Fruit fly (Drosophila melanogaster) whole organism, embryonic: ENCODE measurements around the gene drpr.

Source experiments
- ATbp ChIP-seq: fragments of 200-800 bp; sonication (Bioruptor generic); optimal IDR thresholded peaks from 2 replicates; lab custom pipeline; 2017; ENCODE audit warnings: missing biosample characterization, mild to moderate bottlenecking, missing genetic modification characterization, missing genetic modification reagents
- Ada2b ChIP-seq: fragments of 200-800 bp; sonication (Bioruptor generic); IDR thresholded peaks from 2 replicates; pipeline ENCODE4 v1.3.6; 2022; ENCODE audit warnings: missing biosample characterization, missing genetic modification characterization
- CG10267 ChIP-seq: fragments of 200-800 bp; sonication (Bioruptor generic); optimal IDR thresholded peaks from 2 replicates; lab custom pipeline; 2018; ENCODE audit warnings: missing biosample characterization, mild to moderate bottlenecking, missing genetic modification characterization, moderate library complexity
- CG13296 ChIP-seq: fragments of 200-800 bp; sonication (Bioruptor generic); optimal IDR thresholded peaks from 3 replicates; lab custom pipeline; 2018; ENCODE audit warnings: missing biosample characterization, mild to moderate bottlenecking, missing genetic modification characterization
- CG1602 ChIP-seq: fragments of 200-800 bp; sonication (Bioruptor generic); optimal IDR thresholded peaks from 3 replicates; lab custom pipeline; 2016; ENCODE audit warnings: missing biosample characterization, missing genetic modification characterization
- CG17361 ChIP-seq: fragments of 200-800 bp; sonication (Bioruptor generic); IDR thresholded peaks from 3 replicates; pipeline ENCODE4 v1.3.6; 2022; ENCODE audit warnings: missing biosample characterization, missing genetic modification characterization
- CG17568 ChIP-seq: fragments of 200-800 bp; sonication (Bioruptor generic); optimal IDR thresholded peaks from 2 replicates; lab custom pipeline; 2018; ENCODE audit warnings: missing biosample characterization, mild to moderate bottlenecking, missing genetic modification characterization, moderate library complexity
- CG30403 ChIP-seq: fragments of 200-800 bp; sonication (Bioruptor generic); optimal IDR thresholded peaks from 3 replicates; lab custom pipeline; 2016; ENCODE audit warnings: missing biosample characterization, missing genetic modification characterization
- CG31224 ChIP-seq: fragments of 200-800 bp; sonication (Bioruptor generic); IDR thresholded peaks from 2 replicates; pipeline ENCODE4 v1.3.6; 2022; ENCODE audit warnings: missing biosample characterization, missing genetic modification characterization
- CG32767 ChIP-seq: fragments of 200-800 bp; sonication (Bioruptor generic); IDR thresholded peaks from 2 replicates; pipeline ENCODE4 v1.3.6; 2022; ENCODE audit warnings: missing biosample characterization, missing genetic modification characterization
- CG43689 ChIP-seq: fragments of 200-800 bp; sonication (Bioruptor generic); IDR thresholded peaks from 2 replicates; pipeline ENCODE4 v1.3.6; 2022; ENCODE audit warnings: missing biosample characterization, missing genetic modification characterization
- CG7839 ChIP-seq: fragments of 200-800 bp; sonication (Bioruptor generic); optimal IDR thresholded peaks from 3 replicates; lab custom pipeline; 2018; ENCODE audit warnings: missing biosample characterization, mild to moderate bottlenecking, missing genetic modification characterization, moderate library complexity
- CG8281 ChIP-seq: fragments of 200-800 bp; sonication (Bioruptor generic); optimal IDR thresholded peaks from 2 replicates; lab custom pipeline; 2018; ENCODE audit warnings: missing biosample characterization, mild to moderate bottlenecking, missing genetic modification characterization, moderate library complexity
- CG9817 ChIP-seq: fragments of 200-800 bp; sonication (Bioruptor generic); optimal IDR thresholded peaks from 2 replicates; lab custom pipeline; 2018; ENCODE audit warnings: missing biosample characterization, mild to moderate bottlenecking, missing genetic modification characterization, moderate library complexity
- Hand ChIP-seq: fragments of 200-800 bp; sonication (Bioruptor generic); optimal IDR thresholded peaks from 2 replicates; lab custom pipeline; 2017; ENCODE audit warnings: mild to moderate bottlenecking, missing biosample characterization, missing genetic modification reagents, missing genetic modification characterization
- Hr51 ChIP-seq, 2 experiments: fragments of 200-800 bp; sonication (Bioruptor generic); optimal IDR thresholded peaks; 2 replicates in 1 of 2; 3 replicates in 1 of 2; lab custom pipeline; 2016 to 2018; ENCODE audit warnings: missing biosample characterization in 2 of 2, missing genetic modification characterization in 2 of 2, mild to moderate bottlenecking in 1 of 2, moderate library complexity in 1 of 2
- Lhr ChIP-seq: fragments of 200-800 bp; sonication (Bioruptor generic); optimal IDR thresholded peaks from 3 replicates; lab custom pipeline; 2017; ENCODE audit warnings: mild to moderate bottlenecking, missing biosample characterization, missing genetic modification reagents, missing genetic modification characterization
- MTF-1 ChIP-seq: fragments of 200-800 bp; sonication (Bioruptor generic); optimal IDR thresholded peaks from 2 replicates; lab custom pipeline; 2018; ENCODE audit warnings: missing biosample characterization, mild to moderate bottlenecking, missing genetic modification characterization, borderline replicate concordance
- Rfx ChIP-seq: fragments of 200-800 bp; sonication (Bioruptor generic); IDR thresholded peaks from 2 replicates; pipeline ENCODE4 v1.3.6; 2022; ENCODE audit warnings: missing biosample characterization, missing genetic modification characterization
- Sox102F ChIP-seq: fragments of 200-800 bp; sonication (Bioruptor generic); optimal IDR thresholded peaks from 2 replicates; lab custom pipeline; 2018; ENCODE audit warnings: missing biosample characterization, mild to moderate bottlenecking, missing genetic modification characterization, moderate library complexity
- Ssrp ChIP-seq: fragments of 200-800 bp; sonication (Bioruptor generic); optimal IDR thresholded peaks from 2 replicates; lab custom pipeline; 2018; ENCODE audit warnings: missing biosample characterization, mild to moderate bottlenecking, missing genetic modification characterization, moderate library complexity
- Taf1 ChIP-seq: fragments of 200-800 bp; sonication (Bioruptor generic); IDR thresholded peaks from 2 replicates; pipeline ENCODE4 v1.3.6; 2022; ENCODE audit warnings: missing biosample characterization, missing genetic modification characterization
- ac ChIP-seq: fragments of 200-800 bp; sonication (Bioruptor generic); optimal IDR thresholded peaks from 3 replicates; lab custom pipeline; 2017; ENCODE audit warnings: missing biosample characterization, mild to moderate bottlenecking, missing genetic modification characterization
- al ChIP-seq: fragments of 200-800 bp; sonication (Bioruptor generic); IDR thresholded peaks from 2 replicates; pipeline ENCODE4 v1.3.6; 2022; ENCODE audit warnings: missing biosample characterization, missing genetic modification characterization
- ase ChIP-seq: fragments of 200-800 bp; sonication (Bioruptor generic); IDR thresholded peaks from 3 replicates; pipeline ENCODE4 v1.3.6; 2022; ENCODE audit warnings: missing biosample characterization, missing genetic modification characterization
- ato ChIP-seq: fragments of 200-800 bp; sonication (Bioruptor generic); IDR thresholded peaks from 2 replicates; pipeline ENCODE4 v1.3.6; 2022; ENCODE audit warnings: missing biosample characterization, missing genetic modification characterization; ENCODE audit not compliant: partially characterized antibody
- bigmax ChIP-seq: fragments of 200-800 bp; sonication (Bioruptor generic); optimal IDR thresholded peaks from 2 replicates; lab custom pipeline; 2018; ENCODE audit warnings: missing biosample characterization, mild to moderate bottlenecking, missing genetic modification characterization
- cg ChIP-seq: fragments of 200-800 bp; sonication (Bioruptor generic); optimal IDR thresholded peaks from 3 replicates; lab custom pipeline; 2019; ENCODE audit warnings: missing biosample characterization, mild to moderate bottlenecking, missing genetic modification characterization, moderate library complexity
- croc ChIP-seq: fragments of 200-800 bp; sonication (Bioruptor generic); conservative IDR thresholded peaks from 3 replicates; pipeline ENCODE4 v1.3.6; 2022; ENCODE audit warnings: missing biosample characterization, missing genetic modification characterization
- fd102C ChIP-seq: fragments of 200-800 bp; sonication (Bioruptor generic); optimal IDR thresholded peaks from 2 replicates; lab custom pipeline; 2018; ENCODE audit warnings: missing biosample characterization, mild to moderate bottlenecking, missing genetic modification characterization, moderate library complexity
- fd3F ChIP-seq: fragments of 200-800 bp; sonication (Bioruptor generic); optimal IDR thresholded peaks from 2 replicates; lab custom pipeline; 2018; ENCODE audit warnings: missing biosample characterization, mild to moderate bottlenecking, missing genetic modification characterization, moderate library complexity
- gem ChIP-seq: fragments of 200-800 bp; sonication (Bioruptor generic); optimal IDR thresholded peaks from 2 replicates; lab custom pipeline; 2019; ENCODE audit warnings: missing biosample characterization, mild to moderate bottlenecking, missing genetic modification characterization, moderate library complexity
- grau ChIP-seq: fragments of 200-800 bp; optimal IDR thresholded peaks from 3 replicates; lab custom pipeline; 2019; ENCODE audit warnings: missing biosample characterization, mild to moderate bottlenecking, missing genetic modification characterization, moderate library complexity
- ham ChIP-seq: fragments of 200-800 bp; sonication (Bioruptor generic); IDR thresholded peaks from 2 replicates; pipeline ENCODE4 v1.3.6; 2022; ENCODE audit warnings: missing biosample characterization, missing genetic modification characterization
- ind ChIP-seq: fragments of 200-800 bp; sonication (Bioruptor generic); optimal IDR thresholded peaks from 3 replicates; lab custom pipeline; 2016; ENCODE audit warnings: missing biosample characterization, missing genetic modification characterization
- ken ChIP-seq: fragments of 200-800 bp; sonication (Bioruptor generic); IDR thresholded peaks from 3 replicates; pipeline ENCODE4 v1.3.6; 2022; ENCODE audit warnings: missing biosample characterization, missing genetic modification characterization
- lmd ChIP-seq: fragments of 200-800 bp; sonication (Bioruptor generic); IDR thresholded peaks from 2 replicates; pipeline ENCODE4 v1.3.6; 2022; ENCODE audit warnings: missing biosample characterization, missing genetic modification characterization
- lov ChIP-seq, 2 experiments: fragments of 200-800 bp in 1 of 2; fragments of >200 bp in 1 of 2; sonication (Bioruptor generic) in 1 of 2; IDR thresholded peaks in 1 of 2; optimal IDR thresholded peaks in 1 of 2; 2 replicates in 1 of 2; 3 replicates in 1 of 2; pipeline versions ENCODE4 v1.3.6 to Lab custom; 2017 to 2022; ENCODE audit warnings: missing biosample characterization in 1 of 2, missing genetic modification characterization in 1 of 2
- mam ChIP-seq: fragments of 200-800 bp; sonication (Bioruptor generic); optimal IDR thresholded peaks from 3 replicates; lab custom pipeline; 2016; ENCODE audit warnings: missing biosample characterization, missing genetic modification characterization
- nmo ChIP-seq: fragments of 200-800 bp; sonication (Bioruptor generic); optimal IDR thresholded peaks from 2 replicates; lab custom pipeline; 2018; ENCODE audit warnings: missing biosample characterization, mild to moderate bottlenecking, missing genetic modification characterization, moderate library complexity
- odd ChIP-seq: fragments of 200-800 bp; sonication (Bioruptor generic); optimal IDR thresholded peaks from 2 replicates; lab custom pipeline; 2017; ENCODE audit warnings: missing biosample characterization, mild to moderate bottlenecking, missing genetic modification characterization
- pan ChIP-seq, 4 experiments: fragments of >200 bp in 3 of 4; fragments of 200-800 bp in 1 of 4; sonication (Bioruptor generic) in 1 of 4; optimal IDR thresholded peaks in 3 of 4; IDR thresholded peaks in 1 of 4; 2 replicates each; pipeline versions ENCODE4 v1.3.6 to Lab custom; 2017 to 2022; ENCODE audit warnings: missing biosample characterization in 2 of 4, missing genetic modification characterization in 2 of 4, mixed read lengths in 1 of 4
- phol ChIP-seq: fragments of 200-800 bp; sonication (Bioruptor generic); optimal IDR thresholded peaks from 3 replicates; lab custom pipeline; 2018; ENCODE audit warnings: missing biosample characterization, mild to moderate bottlenecking, missing genetic modification characterization, moderate library complexity
- sim ChIP-seq: fragments of 200-800 bp; sonication (Bioruptor generic); IDR thresholded peaks from 2 replicates; pipeline ENCODE4 v1.3.6; 2022; ENCODE audit warnings: missing biosample characterization, missing genetic modification characterization
- sisA ChIP-seq: fragments of 200-800 bp; sonication (Bioruptor generic); IDR thresholded peaks from 2 replicates; pipeline ENCODE4 v1.3.6; 2022; ENCODE audit warnings: missing biosample characterization, missing genetic modification characterization
- sna ChIP-seq: fragments of 200-800 bp; sonication (Bioruptor generic); IDR thresholded peaks from 2 replicates; pipeline ENCODE4 v1.3.6; 2022; ENCODE audit warnings: missing biosample characterization, missing genetic modification characterization; ENCODE audit not compliant: partially characterized antibody
- vvl ChIP-seq: fragments of 200-800 bp; sonication (Bioruptor generic); IDR thresholded peaks from 2 replicates; pipeline ENCODE4 v1.3.6; 2022; ENCODE audit warnings: missing biosample characterization, missing genetic modification characterization

The drpr gene

DNA sequence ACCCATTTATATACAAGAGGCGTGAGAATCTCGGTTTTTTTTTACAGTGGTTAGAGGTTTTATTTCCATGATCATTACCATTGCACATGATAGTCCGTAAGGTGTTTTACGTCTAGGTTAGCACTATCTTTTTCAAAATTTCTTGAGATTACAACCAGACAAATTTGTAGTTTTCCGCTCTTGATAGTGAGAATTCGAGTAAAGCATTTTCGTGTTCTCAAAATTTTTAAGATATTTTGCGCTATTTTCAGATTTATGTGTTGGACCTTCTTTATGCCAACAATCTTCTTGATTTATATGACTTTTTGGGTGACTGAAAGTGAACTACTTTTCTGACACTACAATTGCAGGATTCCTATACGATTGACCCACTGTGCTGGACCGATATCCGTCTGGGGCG, 10.2 kb upstream of the drpr start (continued):
- TF ChIP-seq fd102C (GFP tag; lab: Kevin White, UChicago) (no peak), Ssrp (tag; lab: Kevin White, UChicago) (peak; percentile 7), pan (optimal IDR thresholded peaks at IDR 0.05; lab: Kevin White, UChicago) (no peak), pan (GFP tag; optimal IDR thresholded peaks at IDR 0.05 in 1 of 2, IDR thresholded peaks at IDR 0.05 in 1 of 2) (peak in 1 of 2 experiments; percentile 45), grau (tag; lab: Kevin White, UChicago) (peak; percentile 9), CG32767 (GFP tag; lab: Robert Waterston, UW) (no peak), Rfx (GFP tag; lab: Robert Waterston, UW) (0 out of 2 replicates have a peak, but pooled peaks have one; percentile 14), vvl (GFP tag; lab: Robert Waterston, UW) (no peak), sim (GFP tag; lab: Robert Waterston, UW) (no peak), ken (no peak), CG7839 (peak; percentile 13), ATbp (GFP tag; lab: Kevin White, UChicago) (no peak), CG1602 (GFP tag; lab: Kevin White, UChicago) (peak; percentile 7), odd (no peak), CG17361 (GFP tag; lab: Robert Waterston, UW) (peak; percentile 33; the same call in 1 of the 3 replicates), sisA (0 out of 2 replicates have a peak, but pooled peaks have one; percentile 15), lmd (GFP tag; lab: Robert Waterston, UW) (peak; percentile 18; the same call in 1 of the 2 replicates), croc (GFP tag; lab: Robert Waterston, UW) (no peak), CG10267 (tag; lab: Kevin White, UChicago) (no peak), ind (peak; percentile 23), ham (GFP tag; lab: Robert Waterston, UW) (no peak), Ada2b (GFP tag; lab: Robert Waterston, UW) (0 out of 2 replicates have a peak, but pooled peaks have one; percentile 6), Sox102F (GFP tag; lab: Kevin White, UChicago) (peak; percentile 36), gem (tag; lab: Kevin White, UChicago) (peak; percentile 47), ase (GFP tag; lab: Robert Waterston, UW) (0 out of 3 replicates have a peak, but pooled peaks have one; percentile 30), Hr51 (GFP tag; optimal IDR thresholded peaks at IDR 0.05; lab: Kevin White, UChicago) (peak in 1 of 2 experiments; percentile 64), lov (optimal IDR thresholded peaks at IDR 0.05; lab: Kevin White, UChicago) (no peak), lov (GFP tag; IDR thresholded peaks at IDR 0.05; lab: Robert Waterston, UW) (no peak), phol (peak; percentile 24), al (GFP tag; lab: Robert Waterston, UW) (no peak), fd3F (peak; percentile 14), nmo (GFP tag; lab: Kevin White, UChicago) (peak; percentile 18), CG30403 (GFP tag; lab: Kevin White, UChicago) (peak; percentile 45)
- TF ChIP-seq, all 482 proteins: peak for 42

DNA sequence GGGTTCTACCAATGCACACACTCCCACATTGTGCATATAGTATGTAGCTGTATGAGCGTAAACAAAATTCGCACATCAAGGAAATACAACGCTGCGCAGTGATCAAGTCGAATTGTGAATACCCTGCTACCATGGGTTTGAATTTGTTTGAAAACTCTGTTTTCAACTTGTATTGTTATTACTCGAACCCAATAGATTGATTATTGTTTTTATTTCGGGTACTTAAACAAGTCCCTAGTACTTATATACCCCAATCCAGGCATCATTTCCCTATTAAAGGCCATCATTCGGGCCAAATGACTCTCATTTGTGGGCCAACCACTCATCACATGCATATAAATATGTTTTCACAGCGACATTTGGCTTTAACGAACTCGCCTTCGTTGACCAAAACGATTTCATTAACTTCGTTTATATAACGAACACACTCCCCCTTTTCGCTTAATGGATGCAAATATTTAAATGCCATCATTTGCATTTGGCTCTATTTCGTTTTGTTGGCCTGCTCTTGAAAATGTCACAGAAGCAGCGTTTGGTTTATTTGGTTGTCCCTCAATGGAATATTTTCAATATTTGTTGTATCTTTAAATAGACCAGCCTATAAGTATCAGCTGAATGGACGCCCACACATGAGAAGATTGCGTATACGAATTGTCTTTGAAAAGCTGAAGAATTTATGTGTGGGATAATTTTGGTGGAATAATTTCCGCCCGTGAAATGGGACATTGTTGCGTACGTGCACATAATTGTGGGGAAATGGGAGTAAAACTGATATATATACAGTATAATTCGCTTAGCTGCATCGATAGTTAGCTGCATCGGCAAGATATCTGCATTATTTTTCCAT, 9.4 kb upstream of the drpr start:
- TF ChIP-seq CG13296 (peak; percentile 46), Hand (GFP tag; lab: Kevin White, UChicago) (no peak), CG8281 (no peak), sna (GFP tag; lab: Robert Waterston, UW) (no peak), cg (no peak), ac (GFP tag; lab: Kevin White, UChicago) (no peak), CG9817 (tag; lab: Kevin White, UChicago) (peak; percentile 51), Lhr (GFP tag; lab: Kevin White, UChicago) (no peak), Taf1 (no peak; the same call in 1 of the 2 replicates), CG17568 (GFP tag; lab: Kevin White, UChicago) (no peak), CG31224 (GFP tag; lab: Robert Waterston, UW) (peak; percentile 67), mam (GFP tag; lab: Kevin White, UChicago) (peak; percentile 67), MTF-1 (GFP tag; lab: Kevin White, UChicago) (no peak), bigmax (GFP tag; lab: Kevin White, UChicago) (no peak), CG43689 (peak; percentile 82), odd (peak; percentile 35), ato (GFP tag; lab: Robert Waterston, UW) (no peak)
